Worm (Caenorhabditis elegans) whole organism, early embryonic: Measurements from ENCODE around the gene C53A5.9.

ENCODE experiments used
- F13C5.2 ChIP-seq: sonication (generic microtip); optimal IDR thresholded peaks from 2 replicates; lab custom pipeline; 2017; ENCODE audit warnings: mild to moderate bottlenecking, missing genetic modification characterization, inconsistent platforms, missing compliant biosample characterization
- ama-1 ChIP-seq: fragments of 150-350 bp; optimal IDR thresholded peaks from 2 replicates; lab custom pipeline; 2014
- ceh-13 ChIP-seq: fragments of 200-800 bp; sonication (Bioruptor generic); optimal IDR thresholded peaks from 2 replicates; lab custom pipeline; 2018; ENCODE audit warnings: mild to moderate bottlenecking, missing genetic modification characterization, missing compliant biosample characterization
- flt-1 ChIP-seq: fragments of 200-800 bp; sonication (Bioruptor generic); IDR thresholded peaks from 2 replicates; pipeline ENCODE4 v1.3.6; 2022; ENCODE audit warnings: missing genetic modification characterization, missing compliant biosample characterization
- hmg-4 ChIP-seq: fragments of 200-800 bp; sonication (Bioruptor generic); optimal IDR thresholded peaks from 2 replicates; lab custom pipeline; 2018; ENCODE audit warnings: mild to moderate bottlenecking, missing genetic modification characterization, missing compliant biosample characterization
- pes-1 ChIP-seq: fragments of 200-800 bp; sonication (Bioruptor generic); IDR thresholded peaks from 2 replicates; pipeline ENCODE4 v1.3.6; 2022; ENCODE audit warnings: missing genetic modification reagents, missing genetic modification characterization, missing compliant biosample characterization
- scrt-1 ChIP-seq: fragments of 200-800 bp; sonication (Bioruptor generic); IDR thresholded peaks from 2 replicates; pipeline ENCODE4 v1.3.6; 2022; ENCODE audit warnings: missing genetic modification characterization, missing compliant biosample characterization

ce11 chrV:14522514-14522913 lies 36.1 kb downstream of the C53A5.9 start, which contains the start of gene C53A5.16:
- TF ChIP-seq F13C5.2 (tag; lab: Kevin White, UChicago) (no peak), pes-1 (GFP tag; lab: Robert Waterston, UW) (no peak), ceh-13 (no peak), flt-1 (GFP tag; lab: Robert Waterston, UW) (no peak), scrt-1 (no peak), ama-1 (lab: Kevin White, UChicago) (no peak), hmg-4 (GFP tag; lab: Kevin White, UChicago) (no peak)
